Fruit fly (Drosophila melanogaster): ENCODE measurements around the gene Sbds.

DNA sequence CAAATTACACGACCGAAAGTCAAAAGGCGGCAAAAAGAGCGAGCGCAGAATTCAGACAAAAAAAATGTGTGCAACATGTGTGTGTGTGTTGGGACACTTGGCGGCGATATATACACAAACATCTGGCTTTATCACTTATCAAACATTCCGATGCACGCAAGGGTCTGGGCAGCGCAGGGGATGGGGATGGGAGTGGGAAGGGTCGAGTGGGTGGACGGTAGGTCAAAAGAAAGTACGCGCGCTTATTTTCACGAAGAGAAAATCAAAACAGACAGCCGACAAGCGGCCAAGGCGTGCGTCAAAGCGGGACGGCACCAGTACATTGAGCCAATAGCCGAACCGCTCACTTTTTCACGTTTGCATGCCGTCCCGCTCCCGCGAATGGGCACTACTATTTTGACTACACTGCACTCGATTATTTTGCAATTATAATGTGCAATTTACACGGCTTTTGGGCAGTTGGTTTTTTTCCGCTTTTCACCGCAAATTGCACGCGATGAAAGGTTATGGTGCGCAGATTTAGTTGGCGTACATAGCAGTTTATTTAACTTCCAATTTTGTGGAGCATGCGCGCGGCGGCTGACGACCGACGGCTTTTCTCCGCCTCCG, 10.5 kb upstream of the Sbds start:
- TF ChIP-seq CG8478 (optimal IDR thresholded peaks at IDR 0.05) (peak; percentile 0), CTCF (optimal IDR thresholded peaks at IDR 0.05) (peak; percentile 32 to 60)

All from S2 (cell line).